Fruit fly (Drosophila melanogaster) whole organism, embryonic: ENCODE results near the gene Lipt2.

Experiments
- Asciz ChIP-seq: fragments of 200-800 bp; sonication (Bioruptor generic); optimal IDR thresholded peaks from 2 replicates; lab custom pipeline; 2017; ENCODE audit warnings: missing biosample characterization, mild to moderate bottlenecking, missing genetic modification characterization, missing genetic modification reagents
- Awh ChIP-seq: fragments of 200-800 bp; sonication (Bioruptor generic); IDR thresholded peaks from 2 replicates; pipeline ENCODE4, ENCODE4 v1.3.6; 2022; ENCODE audit warnings: missing biosample characterization, missing genetic modification characterization
- Bdp1 ChIP-seq: fragments of 200-800 bp; sonication (Bioruptor generic); optimal IDR thresholded peaks from 3 replicates; lab custom pipeline; 2016; ENCODE audit warnings: missing biosample characterization, missing genetic modification characterization
- CG10543 ChIP-seq: fragments of 200-800 bp; sonication (Bioruptor generic); optimal IDR thresholded peaks from 3 replicates; lab custom pipeline; 2017; ENCODE audit warnings: missing biosample characterization, mild to moderate bottlenecking, missing genetic modification characterization, moderate library complexity
- CG10654 ChIP-seq: fragments of 200-800 bp; sonication (Bioruptor generic); optimal IDR thresholded peaks from 2 replicates; lab custom pipeline; 2016; ENCODE audit warnings: missing biosample characterization, missing genetic modification characterization
- CG11456 ChIP-seq: fragments of 200-800 bp; sonication (Bioruptor generic); IDR thresholded peaks from 3 replicates; pipeline ENCODE4 v1.3.6; 2022; ENCODE audit warnings: missing biosample characterization, missing genetic modification characterization
- CG14014 ChIP-seq: fragments of 200-800 bp; sonication (Bioruptor generic); IDR thresholded peaks from 2 replicates; pipeline ENCODE4 v1.3.6; 2022; ENCODE audit warnings: missing biosample characterization, missing genetic modification characterization
- CG1529 ChIP-seq: fragments of 200-800 bp; sonication (Bioruptor generic); optimal IDR thresholded peaks from 3 replicates; lab custom pipeline; 2018; ENCODE audit warnings: missing biosample characterization, missing genetic modification characterization
- CG1603 ChIP-seq: fragments of 200-800 bp; sonication (Bioruptor generic); optimal IDR thresholded peaks from 2 replicates; lab custom pipeline; 2019; ENCODE audit warnings: missing biosample characterization, mild to moderate bottlenecking, missing genetic modification characterization, moderate library complexity
- CG17186 ChIP-seq: fragments of 200-800 bp; sonication (Bioruptor generic); optimal IDR thresholded peaks from 3 replicates; lab custom pipeline; 2017; ENCODE audit warnings: missing biosample characterization, missing genetic modification reagents, missing genetic modification characterization
- CG17829 ChIP-seq: fragments of 200-800 bp; optimal IDR thresholded peaks from 2 replicates; lab custom pipeline; 2019; ENCODE audit warnings: missing biosample characterization, mild to moderate bottlenecking, missing genetic modification characterization, moderate library complexity
- CG2712 ChIP-seq: fragments of 200-800 bp; optimal IDR thresholded peaks from 3 replicates; lab custom pipeline; 2019; ENCODE audit warnings: missing biosample characterization, mild to moderate bottlenecking, missing genetic modification characterization, moderate library complexity
- CG32532 ChIP-seq: fragments of 200-800 bp; sonication (Bioruptor generic); IDR thresholded peaks from 2 replicates; pipeline ENCODE4 v1.3.6; 2022; ENCODE audit warnings: missing biosample characterization, missing genetic modification characterization
- CG3726 ChIP-seq: fragments of 200-800 bp; sonication (Bioruptor generic); IDR thresholded peaks from 3 replicates; pipeline ENCODE4, ENCODE4 v1.3.6; 2022; ENCODE audit warnings: missing biosample characterization, missing genetic modification characterization
- CG4730 ChIP-seq: fragments of 200-800 bp; sonication (Bioruptor generic); IDR thresholded peaks from 2 replicates; pipeline ENCODE4 v1.3.6; 2022; ENCODE audit warnings: missing biosample characterization, missing genetic modification characterization
- CG7839 ChIP-seq: fragments of 200-800 bp; sonication (Bioruptor generic); optimal IDR thresholded peaks from 3 replicates; lab custom pipeline; 2018; ENCODE audit warnings: missing biosample characterization, mild to moderate bottlenecking, missing genetic modification characterization, moderate library complexity
- D19A ChIP-seq: fragments of 200-800 bp; optimal IDR thresholded peaks from 3 replicates; lab custom pipeline; 2019; ENCODE audit warnings: missing biosample characterization, mild to moderate bottlenecking, missing genetic modification characterization, moderate library complexity
- Dip2 ChIP-seq: fragments of 200-800 bp; sonication (Bioruptor generic); IDR thresholded peaks from 2 replicates; pipeline ENCODE4 v1.3.6; 2022; ENCODE audit warnings: missing biosample characterization, missing genetic modification characterization
- E2f1 ChIP-seq: fragments of 200-800 bp; sonication (Bioruptor generic); IDR thresholded peaks from 2 replicates; pipeline ENCODE4 v1.3.6; 2022; ENCODE audit warnings: missing biosample characterization, missing genetic modification characterization
- ERR ChIP-seq: fragments of 200-800 bp; sonication (Bioruptor generic); optimal IDR thresholded peaks from 2 replicates; lab custom pipeline; 2016; ENCODE audit warnings: missing biosample characterization, missing genetic modification characterization
- Eip74EF ChIP-seq, 2 experiments: fragments of 200-800 bp in 1 of 2; fragments of >200 bp in 1 of 2; sonication (Bioruptor generic) in 1 of 2; optimal IDR thresholded peaks; 2 replicates each; lab custom pipeline; 2017 to 2019; ENCODE audit warnings: missing biosample characterization in 2 of 2, missing genetic modification characterization in 2 of 2, mild to moderate bottlenecking in 1 of 2, moderate library complexity in 1 of 2
- Elba2 ChIP-seq: fragments of 200-800 bp; sonication (Bioruptor generic); optimal IDR thresholded peaks from 3 replicates; lab custom pipeline; 2016; ENCODE audit warnings: missing biosample characterization, missing genetic modification characterization
- H2.0 ChIP-seq: fragments of 200-800 bp; sonication (Bioruptor generic); IDR thresholded peaks from 2 replicates; pipeline ENCODE4 v1.3.6; 2022; ENCODE audit warnings: missing biosample characterization, missing genetic modification characterization
- Hand ChIP-seq: fragments of 200-800 bp; sonication (Bioruptor generic); optimal IDR thresholded peaks from 2 replicates; lab custom pipeline; 2017; ENCODE audit warnings: mild to moderate bottlenecking, missing biosample characterization, missing genetic modification reagents, missing genetic modification characterization
- Hmr ChIP-seq: fragments of 200-800 bp; sonication (Bioruptor generic); optimal IDR thresholded peaks from 3 replicates; lab custom pipeline; 2017; ENCODE audit warnings: mild to moderate bottlenecking, missing biosample characterization, missing genetic modification reagents, missing genetic modification characterization
- Hsf ChIP-seq: fragments of 200-800 bp; sonication (Bioruptor generic); optimal IDR thresholded peaks from 3 replicates; lab custom pipeline; 2016; ENCODE audit warnings: missing biosample characterization, missing genetic modification characterization
- Nf-YB ChIP-seq: fragments of 200-800 bp; sonication (Bioruptor generic); optimal IDR thresholded peaks from 3 replicates; lab custom pipeline; 2019; ENCODE audit warnings: missing biosample characterization, mild to moderate bottlenecking, missing genetic modification characterization, moderate library complexity
- Oaz ChIP-seq: fragments of 200-800 bp; sonication (Bioruptor generic); IDR thresholded peaks from 2 replicates; pipeline ENCODE4 v1.3.6; 2022; ENCODE audit warnings: missing biosample characterization, missing genetic modification characterization
- Poxn ChIP-seq: fragments of 200-800 bp; sonication (Bioruptor generic); IDR thresholded peaks from 2 replicates; pipeline ENCODE4 v1.3.6; 2022; ENCODE audit warnings: missing biosample characterization, missing genetic modification characterization
- Scr ChIP-seq: fragments of 200-800 bp; sonication (Bioruptor generic); IDR thresholded peaks from 2 replicates; pipeline ENCODE4 v1.3.6; 2022; ENCODE audit warnings: missing biosample characterization, missing genetic modification characterization; ENCODE audit not compliant: partially characterized antibody
- ap ChIP-seq: fragments of 200-800 bp; sonication (Bioruptor generic); IDR thresholded peaks from 2 replicates; pipeline ENCODE4 v1.3.6; 2022; ENCODE audit warnings: missing biosample characterization, missing genetic modification characterization
- btn ChIP-seq: fragments of 200-800 bp; sonication (Bioruptor generic); optimal IDR thresholded peaks from 2 replicates; lab custom pipeline; 2016; ENCODE audit warnings: missing biosample characterization, missing genetic modification characterization
- caup ChIP-seq: fragments of 200-800 bp; sonication (Bioruptor generic); optimal IDR thresholded peaks from 3 replicates; lab custom pipeline; 2017; ENCODE audit warnings: missing biosample characterization, mild to moderate bottlenecking, missing genetic modification characterization, moderate library complexity; ENCODE audit not compliant: severe bottlenecking
- crc ChIP-seq: fragments of 200-800 bp; sonication (Bioruptor generic); optimal IDR thresholded peaks from 2 replicates; lab custom pipeline; 2016; ENCODE audit warnings: missing biosample characterization, missing genetic modification characterization
- crp ChIP-seq, 2 experiments: fragments of 200-800 bp; sonication (Bioruptor generic); optimal IDR thresholded peaks; 2 replicates in 1 of 2; 3 replicates in 1 of 2; lab custom pipeline; 2017; ENCODE audit warnings: missing biosample characterization in 2 of 2, missing genetic modification characterization in 2 of 2, mild to moderate bottlenecking in 1 of 2, moderate library complexity in 1 of 2
- dm ChIP-seq: fragments of 200-800 bp; sonication (Bioruptor generic); optimal IDR thresholded peaks from 3 replicates; lab custom pipeline; 2016; ENCODE audit warnings: missing biosample characterization, missing genetic modification characterization
- fu2 ChIP-seq: fragments of 200-800 bp; sonication (Bioruptor generic); optimal IDR thresholded peaks from 2 replicates; lab custom pipeline; 2016; ENCODE audit warnings: missing biosample characterization, missing genetic modification characterization
- hkb ChIP-seq, 2 experiments: fragments of 200-800 bp in 1 of 2; fragments of >200 bp in 1 of 2; sonication (Bioruptor generic) in 1 of 2; IDR thresholded peaks in 1 of 2; optimal IDR thresholded peaks in 1 of 2; 2 replicates each; pipeline versions ENCODE4 v1.3.6 to Lab custom; 2017 to 2022; ENCODE audit warnings: missing biosample characterization in 1 of 2, missing genetic modification characterization in 1 of 2
- hth ChIP-seq: fragments of >200 bp; optimal IDR thresholded peaks from 2 replicates; lab custom pipeline; 2017; ENCODE audit warnings: inconsistent platforms
- knrl ChIP-seq: fragments of 200-800 bp; sonication (Bioruptor generic); IDR thresholded peaks from 3 replicates; pipeline ENCODE4 v1.3.6; 2022; ENCODE audit warnings: missing biosample characterization, missing genetic modification characterization; ENCODE audit not compliant: partially characterized antibody
- mld ChIP-seq: fragments of 200-800 bp; sonication (Bioruptor generic); IDR thresholded peaks from 3 replicates; pipeline ENCODE4 v1.3.6; 2022; ENCODE audit warnings: missing biosample characterization, missing genetic modification characterization; ENCODE audit not compliant: partially characterized antibody
- pb ChIP-seq: fragments of 200-800 bp; sonication (Bioruptor generic); optimal IDR thresholded peaks from 3 replicates; lab custom pipeline; 2016; ENCODE audit warnings: missing biosample characterization, missing genetic modification characterization
- phol ChIP-seq: fragments of 200-800 bp; sonication (Bioruptor generic); optimal IDR thresholded peaks from 3 replicates; lab custom pipeline; 2018; ENCODE audit warnings: missing biosample characterization, mild to moderate bottlenecking, missing genetic modification characterization, moderate library complexity
- pita ChIP-seq: fragments of 200-800 bp; sonication (Bioruptor generic); optimal IDR thresholded peaks from 2 replicates; lab custom pipeline; 2017; ENCODE audit warnings: missing biosample characterization, mild to moderate bottlenecking, missing genetic modification characterization
- row ChIP-seq: fragments of 200-800 bp; sonication (Bioruptor generic); IDR thresholded peaks from 3 replicates; pipeline ENCODE4 v1.3.6; 2022; ENCODE audit warnings: missing biosample characterization, missing genetic modification characterization
- sug ChIP-seq: fragments of 200-800 bp; optimal IDR thresholded peaks from 2 replicates; lab custom pipeline; 2019; ENCODE audit warnings: missing biosample characterization, mild to moderate bottlenecking, missing genetic modification characterization, moderate library complexity
- tna ChIP-seq: fragments of 200-800 bp; sonication (Bioruptor generic); IDR thresholded peaks from 2 replicates; pipeline ENCODE4 v1.3.6; 2022; ENCODE audit warnings: missing biosample characterization, missing genetic modification characterization; ENCODE audit not compliant: partially characterized antibody
- tx ChIP-seq: fragments of 200-800 bp; sonication (Bioruptor generic); optimal IDR thresholded peaks from 2 replicates; lab custom pipeline; 2016; ENCODE audit warnings: missing biosample characterization, missing genetic modification characterization
- zen ChIP-seq: fragments of 200-800 bp; sonication (Bioruptor generic); optimal IDR thresholded peaks from 3 replicates; lab custom pipeline; 2018; ENCODE audit warnings: missing biosample characterization, mild to moderate bottlenecking, missing genetic modification characterization, moderate library complexity
- zf30C ChIP-seq: fragments of 200-800 bp; sonication (Bioruptor generic); optimal IDR thresholded peaks from 3 replicates; lab custom pipeline; 2018; ENCODE audit warnings: missing biosample characterization, mild to moderate bottlenecking, missing genetic modification characterization

Gene Lipt2

dm6 chr3R:4387490-4387889 is 49.6 kb downstream of the Lipt2 start, which contains the start of gene tub (continued):
- TF ChIP-seq zen (tag; lab: Kevin White, UChicago) (peak; percentile 67), knrl (GFP tag; lab: Robert Waterston, UW) (no peak), hkb (optimal IDR thresholded peaks at IDR 0.05; lab: Kevin White, UChicago) (no peak), hkb (GFP tag; IDR thresholded peaks at IDR 0.05; lab: Robert Waterston, UW) (no peak; the same call in 1 of the 2 replicates), CG3726 (GFP tag; lab: Robert Waterston, UW) (no peak), fu2 (GFP tag; lab: Kevin White, UChicago) (no peak), sug (tag; lab: Kevin White, UChicago) (peak; percentile 53), CG17829 (tag; lab: Kevin White, UChicago) (peak; percentile 57), row (GFP tag; lab: Robert Waterston, UW) (peak; percentile 85), caup (peak; percentile 43), CG32532 (peak; percentile 62), tna (GFP tag; lab: Robert Waterston, UW) (no peak), hth (lab: Kevin White, UChicago) (no peak), CG7839 (tag; lab: Kevin White, UChicago) (no peak), phol (tag; lab: Kevin White, UChicago) (peak; percentile 91), ERR (GFP tag; lab: Kevin White, UChicago) (no peak), CG1603 (tag; lab: Kevin White, UChicago) (peak; percentile 77), D19A (tag; lab: Kevin White, UChicago) (peak; percentile 40), CG11456 (GFP tag; lab: Robert Waterston, UW) (no peak; the same call in none of the 3 replicates), CG1529 (GFP tag; lab: Kevin White, UChicago) (no peak), CG10543 (GFP tag; lab: Kevin White, UChicago) (peak; percentile 22), zf30C (no peak), pb (GFP tag; lab: Kevin White, UChicago) (no peak), Awh (GFP tag; lab: Robert Waterston, UW) (no peak), btn (GFP tag; lab: Kevin White, UChicago) (no peak), Oaz (GFP tag; lab: Robert Waterston, UW) (no peak), crc (GFP tag; lab: Kevin White, UChicago) (no peak), tx (GFP tag; lab: Kevin White, UChicago) (no peak), Hmr (GFP tag; lab: Kevin White, UChicago) (no peak), CG4730 (0 out of 2 replicates have a peak, but pooled peaks have one; percentile 23), Hand (GFP tag; lab: Kevin White, UChicago) (no peak), crp (GFP tag; optimal IDR thresholded peaks at IDR 0.05; lab: Kevin White, UChicago) (peak in 1 of 2 experiments; percentile 12), Hsf (GFP tag; lab: Kevin White, UChicago) (peak; percentile 48), Eip74EF (GFP tag; optimal IDR thresholded peaks at IDR 0.05; lab: Kevin White, UChicago) (peak in 1 of 2 experiments; percentile 29), Poxn (GFP tag; lab: Robert Waterston, UW) (no peak), ap (GFP tag; lab: Robert Waterston, UW) (no peak), Dip2 (GFP tag; lab: Robert Waterston, UW) (peak; percentile 43; the same call in 1 of the 2 replicates), H2.0 (GFP tag; lab: Robert Waterston, UW) (no peak), pita (GFP tag; lab: Kevin White, UChicago) (no peak), CG10654 (GFP tag; lab: Kevin White, UChicago) (no peak), dm (peak; percentile 33), Scr (GFP tag; lab: Robert Waterston, UW) (0 out of 2 replicates have a peak, but pooled peaks have one; percentile 15), Asciz (no peak), Elba2 (GFP tag; lab: Kevin White, UChicago) (no peak), CG14014 (GFP tag; lab: Robert Waterston, UW) (peak; percentile 40; the same call in 1 of the 2 replicates), mld (GFP tag; lab: Robert Waterston, UW) (no peak), Nf-YB (GFP tag; lab: Kevin White, UChicago) (peak; percentile 18), CG17186 (GFP tag; lab: Kevin White, UChicago) (peak; percentile 38), Bdp1 (GFP tag; lab: Kevin White, UChicago) (no peak), CG2712 (peak; percentile 56), E2f1 (GFP tag; lab: Robert Waterston, UW) (no peak)
